Worm (Caenorhabditis elegans) whole organism, L4 larva: ENCODE data around the gene srx-95.

ENCODE experiments used
- D1046.2 ChIP-seq: fragments of 200-800 bp; sonication (Bioruptor generic); IDR thresholded peaks from 2 replicates; pipeline ENCODE4 v1.3.6; 2022; ENCODE audit warnings: missing genetic modification characterization, missing compliant biosample characterization
- T20F7.1 ChIP-seq: fragments of 200-800 bp; sonication (Bioruptor generic); optimal IDR thresholded peaks from 2 replicates; lab custom pipeline; 2018; ENCODE audit warnings: mild to moderate bottlenecking, missing genetic modification characterization, missing compliant biosample characterization
- Y48G9A.11 ChIP-seq: fragments of 200-800 bp; sonication (Bioruptor generic); IDR thresholded peaks from 2 replicates; pipeline ENCODE4 v1.3.6; 2022; ENCODE audit warnings: missing genetic modification reagents, missing genetic modification characterization, missing compliant biosample characterization
- ZK337.2 ChIP-seq: fragments of 200-800 bp; sonication (Bioruptor generic); IDR thresholded peaks from 2 replicates; pipeline ENCODE4 v1.3.6; 2022; ENCODE audit warnings: missing genetic modification reagents, missing genetic modification characterization, missing compliant biosample characterization
- aha-1 ChIP-seq: fragments of 150-350 bp; peaks from one replicate; lab custom pipeline; 2014; ENCODE audit warnings: missing biosample characterization, missing genetic modification characterization
- arid-1 ChIP-seq: fragments of 200-800 bp; sonication (Bioruptor generic); conservative IDR thresholded peaks from 2 replicates; pipeline ENCODE4 v1.3.6; 2022; ENCODE audit warnings: missing genetic modification reagents, missing genetic modification characterization, missing compliant biosample characterization
- ceh-20 ChIP-seq: fragments of 200-800 bp; sonication (Bioruptor generic); IDR thresholded peaks from 2 replicates; pipeline ENCODE4 v1.3.6; 2022; ENCODE audit warnings: missing genetic modification reagents, missing genetic modification characterization, missing compliant biosample characterization
- ceh-32 ChIP-seq: sonication (generic microtip); optimal IDR thresholded peaks from 2 replicates; lab custom pipeline; 2016; ENCODE audit warnings: mild to moderate bottlenecking, missing genetic modification characterization, missing compliant biosample characterization; ENCODE audit not compliant: poor library complexity
- ceh-62 ChIP-seq: sonication (generic microtip); optimal IDR thresholded peaks from 2 replicates; lab custom pipeline; 2017; ENCODE audit warnings: missing biosample characterization, missing genetic modification characterization
- ceh-82 ChIP-seq: sonication (generic microtip); optimal IDR thresholded peaks from 2 replicates; lab custom pipeline; 2017; ENCODE audit warnings: missing biosample characterization, missing genetic modification characterization
- daf-16 ChIP-seq, 3 experiments: sonication (generic microtip); optimal IDR thresholded peaks; 2 replicates each; lab custom pipeline; 2016 to 2017; ENCODE audit warnings: missing genetic modification characterization in 3 of 3, missing genetic modification reagents in 3 of 3, mild to moderate bottlenecking in 2 of 3, missing compliant biosample characterization in 2 of 3, missing biosample characterization in 1 of 3, moderate library complexity in 1 of 3
- daf-19 ChIP-seq: fragments of 200-800 bp; sonication (Bioruptor generic); conservative IDR thresholded peaks from 2 replicates; pipeline ENCODE4 v1.3.6; 2022; ENCODE audit warnings: missing genetic modification characterization, missing compliant biosample characterization
- dmd-6 ChIP-seq: fragments of 200-800 bp; sonication (Bioruptor generic); IDR thresholded peaks from 2 replicates; pipeline ENCODE4 v1.3.6; 2022; ENCODE audit warnings: missing genetic modification reagents, missing genetic modification characterization, missing compliant biosample characterization
- dmd-8 ChIP-seq: fragments of 200-800 bp; sonication (Bioruptor generic); IDR thresholded peaks from 2 replicates; pipeline ENCODE4 v1.3.6; 2022; ENCODE audit warnings: missing genetic modification characterization, missing compliant biosample characterization
- dpl-1 ChIP-seq: fragments of 150-350 bp; optimal IDR thresholded peaks from 2 replicates; lab custom pipeline; 2014; ENCODE audit warnings: missing biosample characterization, missing genetic modification reagents, missing genetic modification characterization
- dve-1 ChIP-seq: sonication (generic microtip); optimal IDR thresholded peaks from 2 replicates; lab custom pipeline; 2017; ENCODE audit warnings: antibody characterized with exemption, mild to moderate bottlenecking, missing genetic modification characterization, missing compliant biosample characterization; ENCODE audit not compliant: insufficient read depth
- hlh-11 ChIP-seq: fragments of 200-800 bp; sonication (Bioruptor generic); optimal IDR thresholded peaks from 2 replicates; lab custom pipeline; 2018; ENCODE audit warnings: mild to moderate bottlenecking, missing genetic modification characterization, missing compliant biosample characterization
- hlh-30 ChIP-seq: sonication (generic microtip); optimal IDR thresholded peaks from 2 replicates; lab custom pipeline; 2017; ENCODE audit warnings: antibody characterized with exemption, mild to moderate bottlenecking, missing genetic modification characterization, missing compliant biosample characterization; ENCODE audit not compliant: insufficient read depth
- lin-1 ChIP-seq: fragments of 200-800 bp; sonication (Bioruptor generic); IDR thresholded peaks from 2 replicates; pipeline ENCODE4 v1.3.6; 2022; ENCODE audit warnings: missing genetic modification reagents, missing genetic modification characterization, missing compliant biosample characterization
- lin-15B ChIP-seq: fragments of 150-350 bp; sonication (generic microtip); optimal IDR thresholded peaks from 3 replicates; lab custom pipeline; 2014; ENCODE audit warnings: missing biosample characterization, missing genetic modification characterization
- lin-29 ChIP-seq: fragments of 200-800 bp; sonication (Bioruptor generic); IDR thresholded peaks from 2 replicates; pipeline ENCODE4 v1.3.6; 2022; ENCODE audit warnings: missing genetic modification reagents, missing genetic modification characterization, missing compliant biosample characterization
- lin-38 ChIP-seq: fragments of 200-800 bp; sonication (Bioruptor generic); IDR thresholded peaks from 2 replicates; pipeline ENCODE4 v1.3.6; 2022; ENCODE audit warnings: missing genetic modification reagents, missing genetic modification characterization, missing compliant biosample characterization
- lir-3 ChIP-seq: sonication (generic microtip); optimal IDR thresholded peaks from 2 replicates; lab custom pipeline; 2016; ENCODE audit warnings: mild to moderate bottlenecking, missing genetic modification characterization, missing compliant biosample characterization
- lsy-2 ChIP-seq, 2 experiments: fragments of 150-350 bp in 1 of 2; sonication (generic microtip) in 1 of 2; optimal IDR thresholded peaks; 2 replicates each; lab custom pipeline; 2014 to 2017; ENCODE audit warnings: missing biosample characterization in 2 of 2, missing genetic modification characterization in 2 of 2
- mdt-29 ChIP-seq: fragments of 200-800 bp; sonication (Bioruptor generic); IDR thresholded peaks from 2 replicates; pipeline ENCODE4 v1.3.6; 2022; ENCODE audit warnings: missing genetic modification reagents, missing genetic modification characterization, missing compliant biosample characterization
- mes-2 ChIP-seq: sonication (generic microtip); optimal IDR thresholded peaks from 2 replicates; lab custom pipeline; 2016; ENCODE audit warnings: missing genotype, mild to moderate bottlenecking, missing genetic modification characterization, missing compliant biosample characterization; ENCODE audit not compliant: poor library complexity, severe bottlenecking
- mxl-3 ChIP-seq: fragments of 200-800 bp; sonication (Bioruptor generic); optimal IDR thresholded peaks from 2 replicates; lab custom pipeline; 2018; ENCODE audit warnings: mild to moderate bottlenecking, missing genetic modification characterization, missing compliant biosample characterization
- nhr-102 ChIP-seq: sonication (generic microtip); optimal IDR thresholded peaks from 2 replicates; lab custom pipeline; 2016; ENCODE audit warnings: mild to moderate bottlenecking, missing genetic modification characterization, moderate library complexity, missing compliant biosample characterization
- nhr-11 ChIP-seq: fragments of 150-350 bp; optimal IDR thresholded peaks from 2 replicates; lab custom pipeline; 2014; ENCODE audit warnings: missing biosample characterization, missing genetic modification characterization
- nhr-76 ChIP-seq: fragments of 150-350 bp; optimal IDR thresholded peaks from 2 replicates; lab custom pipeline; 2014; ENCODE audit warnings: missing biosample characterization, missing genetic modification characterization
- php-3 ChIP-seq: fragments of 200-800 bp; sonication (Bioruptor generic); IDR thresholded peaks from 2 replicates; pipeline ENCODE4 v1.3.6; 2022; ENCODE audit warnings: missing genetic modification reagents, missing genetic modification characterization, missing compliant biosample characterization
- pqm-1 ChIP-seq: sonication (generic microtip); optimal IDR thresholded peaks from 2 replicates; lab custom pipeline; 2017; ENCODE audit warnings: missing biosample characterization, missing genetic modification characterization
- rbr-2 ChIP-seq: sonication (generic microtip); optimal IDR thresholded peaks from 2 replicates; lab custom pipeline; 2016; ENCODE audit warnings: missing genotype, missing genetic modification characterization, missing compliant biosample characterization
- sdz-12 ChIP-seq: fragments of 200-800 bp; sonication (Bioruptor generic); optimal IDR thresholded peaks from 2 replicates; lab custom pipeline; 2018; ENCODE audit warnings: mild to moderate bottlenecking, missing genetic modification characterization, missing compliant biosample characterization
- skn-1 ChIP-seq: fragments of 150-350 bp; optimal IDR thresholded peaks from 2 replicates; lab custom pipeline; 2014; ENCODE audit warnings: missing biosample characterization, missing genetic modification characterization
- tra-1 ChIP-seq: fragments of 200-800 bp; sonication (Bioruptor generic); IDR thresholded peaks from 2 replicates; pipeline ENCODE4 v1.3.6; 2022; ENCODE audit warnings: missing genetic modification reagents, missing genetic modification characterization, missing compliant biosample characterization
- unc-39 ChIP-seq: sonication (generic microtip); optimal IDR thresholded peaks from 2 replicates; lab custom pipeline; 2017; ENCODE audit warnings: missing biosample characterization, missing genetic modification characterization
- unc-62 ChIP-seq, 3 experiments: fragments of 150-350 bp in 1 of 3; sonication (generic microtip); optimal IDR thresholded peaks in 2 of 3; peaks in 1 of 3; 1 replicate in 1 of 3; 2 replicates in 2 of 3; lab custom pipeline; 2014 to 2017; ENCODE audit warnings: missing biosample characterization in 3 of 3, missing genetic modification characterization in 3 of 3, missing genetic modification reagents in 3 of 3, missing genotype in 1 of 3
- vab-7 ChIP-seq: fragments of 200-800 bp; sonication (Bioruptor generic); IDR thresholded peaks from 2 replicates; pipeline ENCODE4 v1.3.6; 2022; ENCODE audit warnings: missing genetic modification reagents, missing genetic modification characterization, missing compliant biosample characterization
- zfp-2 ChIP-seq: sonication (generic microtip); optimal IDR thresholded peaks from 2 replicates; lab custom pipeline; 2016; ENCODE audit warnings: mild to moderate bottlenecking, missing genetic modification characterization, missing compliant biosample characterization

srx-95 gene

ce11 chrII:6782738-6783163 is 28.2 kb upstream of the srx-95 start (continued):
- peak; percentile 49 for TF ChIP-seq T20F7.1
- no peak for TF ChIP-seq lir-3 (tag; lab: Kevin White, UChicago)
- TF ChIP-seq arid-1 (GFP tag; lab: Robert Waterston, UW): 0 out of 2 replicates have a peak, but pooled peaks have one; percentile 40
- TF ChIP-seq sdz-12 (GFP tag; lab: Kevin White, UChicago): no peak
- TF ChIP-seq dmd-8: no peak
- peak; percentile 77; the same call in 1 of the 2 replicates for TF ChIP-seq D1046.2
- TF ChIP-seq ceh-32 (tag; lab: Kevin White, UChicago): no peak
- no peak for TF ChIP-seq nhr-76
- TF ChIP-seq lin-38 (GFP tag; lab: Robert Waterston, UW): peak; percentile 56
- TF ChIP-seq dve-1 (tag; lab: Kevin White, UChicago): peak; percentile 27
- peak in 1 of 2 experiments; percentile 57 for TF ChIP-seq daf-16 (GFP tag; optimal IDR thresholded peaks at IDR 0.05; lab: Kevin White, UChicago)
- peak; percentile 20 for TF ChIP-seq daf-16 (tag; optimal IDR thresholded peaks at IDR 0.05; lab: Kevin White, UChicago)
- no peak for TF ChIP-seq nhr-102 (tag; lab: Kevin White, UChicago)
- TF ChIP-seq rbr-2 (tag; lab: Kevin White, UChicago): peak; percentile 52
- TF ChIP-seq ceh-82 (tag; lab: Kevin White, UChicago): no peak
- TF ChIP-seq dpl-1 (GFP tag; lab: Kevin White, UChicago): peak; percentile 55
- TF ChIP-seq ceh-62: no peak
- no peak for TF ChIP-seq lin-1 (GFP tag; lab: Robert Waterston, UW)
- no peak for TF ChIP-seq Y48G9A.11
- no peak for TF ChIP-seq vab-7
- no peak for TF ChIP-seq zfp-2 (tag; lab: Kevin White, UChicago)
- TF ChIP-seq lin-15B (tag; lab: Kevin White, UChicago): no peak
- TF ChIP-seq aha-1 (tag; lab: Kevin White, UChicago): peak; percentile 90
- no peak for TF ChIP-seq php-3 (GFP tag; lab: Robert Waterston, UW)
- TF ChIP-seq unc-39 (tag; lab: Kevin White, UChicago): no peak
- TF ChIP-seq nhr-11 (tag; lab: Kevin White, UChicago): peak; percentile 70
- TF ChIP-seq ZK337.2 (GFP tag; lab: Robert Waterston, UW): no peak
- TF ChIP-seq lin-29: no peak

ce11 chrII:6781983-6782382 is 27.4 kb upstream of the srx-95 start:
- peak in 1 of 2 experiments; percentile 60 for TF ChIP-seq unc-62 (GFP tag; optimal IDR thresholded peaks at IDR 0.05 in 1 of 2; lab: Kevin White, UChicago)
- TF ChIP-seq unc-62 (tag; optimal IDR thresholded peaks at IDR 0.05; lab: Kevin White, UChicago): no peak
- TF ChIP-seq skn-1 (tag; lab: Kevin White, UChicago): no peak
- peak in 1 of 2 experiments; percentile 7 for TF ChIP-seq lsy-2 (tag; optimal IDR thresholded peaks at IDR 0.05; lab: Kevin White, UChicago)

- TF ChIP-seq php-3 (GFP tag; lab: Robert Waterston, UW) (no peak), pqm-1 (tag; lab: Kevin White, UChicago) (peak; percentile 4), hlh-11 (tag; lab: Kevin White, UChicago) (peak; percentile 60), hlh-30 (peak; percentile 18), daf-16 (GFP tag; optimal IDR thresholded peaks at IDR 0.05; lab: Kevin White, UChicago) (no peak), daf-16 (tag; optimal IDR thresholded peaks at IDR 0.05; lab: Kevin White, UChicago) (peak; percentile 89), D1046.2 (no peak), dve-1 (tag; lab: Kevin White, UChicago) (peak; percentile 31), daf-19 (GFP tag; lab: Robert Waterston, UW) (no peak), dmd-6 (peak; percentile 46; the same call in 1 of the 2 replicates), mxl-3 (no peak), tra-1 (GFP tag; lab: Robert Waterston, UW) (0 out of 2 replicates have a peak, but pooled peaks have one; percentile 17), mes-2 (no peak), ceh-20 (GFP tag; lab: Robert Waterston, UW) (no peak), unc-62 (GFP tag; optimal IDR thresholded peaks at IDR 0.05 in 1 of 2; lab: Kevin White, UChicago) (peak in 1 of 2 experiments; percentile 55), unc-62 (tag; optimal IDR thresholded peaks at IDR 0.05; lab: Kevin White, UChicago) (no peak), mdt-29 (GFP tag; lab: Robert Waterston, UW) (peak; percentile 59; the same call in 1 of the 2 replicates), lin-29 (no peak)
- TF ChIP-seq, all 104 proteins: peak for 9
Measured at ce11 chrII:6781231-6781630, 26.7 kb upstream of the srx-95 start.
